Worm (Caenorhabditis elegans) whole organism, midembryonic: ENCODE data around the gene K11H12.5.

Source experiments
- T22C8.4 ChIP-seq: fragments of 200-800 bp; sonication (Bioruptor generic); IDR thresholded peaks from 2 replicates; pipeline ENCODE4 v1.3.6; 2022; ENCODE audit warnings: missing genetic modification characterization, missing compliant biosample characterization
- cog-1 ChIP-seq: sonication (generic microtip); optimal IDR thresholded peaks from 2 replicates; lab custom pipeline; 2016; ENCODE audit warnings: missing genetic modification characterization, missing compliant biosample characterization
- flt-1 ChIP-seq: fragments of 200-800 bp; sonication (Bioruptor generic); IDR thresholded peaks from 2 replicates; pipeline ENCODE4 v1.3.6; 2022; ENCODE audit warnings: missing genetic modification characterization, missing compliant biosample characterization
- klf-2 ChIP-seq: fragments of 200-800 bp; sonication (Bioruptor generic); conservative IDR thresholded peaks from 2 replicates; pipeline ENCODE4 v1.3.6; 2022; ENCODE audit warnings: missing genetic modification reagents, missing genetic modification characterization, missing compliant biosample characterization
- med-1 ChIP-seq: sonication (generic microtip); optimal IDR thresholded peaks from 2 replicates; lab custom pipeline; 2017; ENCODE audit warnings: missing genetic modification characterization, mild to moderate bottlenecking, missing compliant biosample characterization, antibody characterized with exemption, missing genetic modification reagents; ENCODE audit not compliant: insufficient read depth
- ref-1 ChIP-seq: fragments of 200-800 bp; sonication (Bioruptor generic); conservative IDR thresholded peaks from 2 replicates; pipeline ENCODE4 v1.3.6; 2022; ENCODE audit warnings: missing genetic modification reagents, missing genetic modification characterization, missing compliant biosample characterization
- tab-1 ChIP-seq: fragments of 200-800 bp; sonication (Bioruptor generic); IDR thresholded peaks from 2 replicates; pipeline ENCODE4 v1.3.6; 2022; ENCODE audit warnings: missing genetic modification characterization, missing compliant biosample characterization
- ztf-23 ChIP-seq: fragments of 200-800 bp; sonication (Bioruptor generic); IDR thresholded peaks from 2 replicates; pipeline ENCODE4 v1.3.6; 2022; ENCODE audit warnings: missing genetic modification reagents, missing genetic modification characterization, missing compliant biosample characterization
- ztf-29 ChIP-seq: fragments of 200-800 bp; sonication (Bioruptor generic); IDR thresholded peaks from 2 replicates; pipeline ENCODE4 v1.3.6; 2022; ENCODE audit warnings: missing genetic modification reagents, missing genetic modification characterization, missing compliant biosample characterization

Gene K11H12.5

DNA sequence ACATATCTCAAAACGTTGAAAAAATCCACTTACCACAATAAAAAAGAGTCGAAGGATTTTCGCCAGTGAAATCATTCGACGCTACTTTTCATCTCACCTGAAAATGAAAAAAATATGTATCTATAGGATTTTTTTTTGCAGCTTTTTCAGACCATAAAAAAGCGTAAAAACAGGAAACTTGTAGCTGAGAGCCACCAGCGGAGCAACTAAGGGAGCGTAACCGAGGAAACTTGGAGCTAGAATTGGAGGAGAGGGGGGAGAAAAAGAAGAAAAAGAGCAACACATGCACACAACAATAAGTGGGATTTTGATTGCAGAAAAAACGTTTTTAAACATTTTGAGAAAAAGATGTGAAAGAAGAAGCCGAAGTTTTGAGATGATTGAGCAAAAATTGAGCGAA is 31.3 kb downstream of the K11H12.5 start, which contains the start of gene cutl-26:
Gene cutl-26 (minus strand): TSS at position 101 of the 400 bp plus-strand sequence.
- TF ChIP-seq ztf-29 (GFP tag; lab: Robert Waterston, UW) (no peak), ref-1 (no peak), klf-2 (GFP tag; lab: Robert Waterston, UW) (no peak), ztf-23 (no peak), med-1 (GFP tag; lab: Kevin White, UChicago) (no peak), tab-1 (GFP tag; lab: Robert Waterston, UW) (no peak), cog-1 (tag; lab: Kevin White, UChicago) (no peak), T22C8.4 (GFP tag; lab: Robert Waterston, UW) (no peak), flt-1 (GFP tag; lab: Robert Waterston, UW) (no peak)

DNA sequence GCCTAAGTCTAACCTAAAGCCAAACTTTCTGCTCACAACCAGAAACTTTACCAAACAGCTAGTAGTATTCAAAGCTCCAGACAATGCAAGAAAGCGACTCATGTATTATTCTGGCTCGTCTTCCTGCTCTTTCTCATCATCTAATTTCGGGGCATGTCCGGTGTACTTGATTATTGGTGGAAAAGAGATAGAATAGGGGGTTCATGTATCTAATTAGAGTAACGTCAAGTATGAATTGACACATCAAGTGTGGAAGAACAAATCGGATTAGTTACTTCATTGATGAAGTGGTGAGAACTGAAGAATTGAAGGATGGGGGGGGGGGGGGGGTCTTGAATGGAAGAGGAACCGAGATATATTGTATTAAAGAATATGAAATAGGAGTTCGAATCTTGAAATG is 39.1 kb downstream of the K11H12.5 start:
- TF ChIP-seq flt-1 (GFP tag; lab: Robert Waterston, UW) (no peak), klf-2 (GFP tag; lab: Robert Waterston, UW) (no peak), T22C8.4 (GFP tag; lab: Robert Waterston, UW) (no peak), cog-1 (tag; lab: Kevin White, UChicago) (no peak), ztf-29 (GFP tag; lab: Robert Waterston, UW) (no peak), ref-1 (no peak), ztf-23 (no peak), med-1 (GFP tag; lab: Kevin White, UChicago) (no peak), tab-1 (GFP tag; lab: Robert Waterston, UW) (no peak)

DNA sequence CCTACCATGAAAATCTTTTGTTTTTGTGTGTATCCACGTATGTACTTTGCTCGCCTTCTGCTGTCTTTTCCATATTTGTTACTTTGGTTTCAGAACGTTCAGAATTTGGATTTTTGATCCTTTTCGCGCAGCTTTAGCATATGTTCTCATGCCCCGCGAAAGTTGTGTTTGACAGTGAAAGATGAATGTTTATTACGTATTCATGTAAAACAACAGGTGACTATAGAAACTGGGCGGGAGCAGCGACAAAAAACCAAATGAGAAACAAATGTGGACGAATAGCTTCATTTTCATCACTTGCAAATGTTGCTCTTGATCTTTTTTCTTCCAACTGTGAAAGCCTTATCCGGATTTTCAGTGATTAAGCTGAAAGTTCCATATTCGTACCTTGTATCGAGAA is 39.9 kb downstream of the K11H12.5 start, which contains the start of gene clec-164:
Gene clec-164 (plus strand): TSS at position 301 of the 400 bp plus-strand sequence.
- TF ChIP-seq med-1 (GFP tag; lab: Kevin White, UChicago) (no peak), flt-1 (GFP tag; lab: Robert Waterston, UW) (no peak), ztf-29 (GFP tag; lab: Robert Waterston, UW) (no peak), klf-2 (GFP tag; lab: Robert Waterston, UW) (no peak), ztf-23 (no peak), T22C8.4 (GFP tag; lab: Robert Waterston, UW) (no peak), tab-1 (GFP tag; lab: Robert Waterston, UW) (no peak), cog-1 (tag; lab: Kevin White, UChicago) (no peak), ref-1 (no peak)

DNA sequence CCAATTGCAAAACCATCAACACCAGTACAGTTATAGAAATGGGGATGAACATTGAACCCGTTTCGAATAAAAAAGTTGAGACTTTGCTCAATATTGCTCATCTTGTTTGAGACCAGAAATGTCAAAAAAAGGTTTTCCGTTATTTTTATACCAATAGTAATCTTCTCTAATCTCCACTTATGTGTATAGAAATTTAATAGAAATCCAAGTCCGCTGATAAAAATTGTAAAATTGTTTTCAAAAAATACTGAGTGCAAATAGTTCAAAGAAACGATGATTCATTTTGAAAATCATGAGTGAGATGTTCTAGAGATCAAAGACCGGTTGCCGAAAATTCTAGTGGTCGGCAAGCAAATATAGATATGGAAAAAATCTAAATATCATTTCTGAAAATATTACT is 43.0 kb downstream of the K11H12.5 start, which contains the start of gene Y55F3C.10:
Gene Y55F3C.10 (minus strand): TSS at position 101 of the 400 bp plus-strand sequence.
- no peak for TF ChIP-seq ref-1
- no peak for TF ChIP-seq klf-2 (GFP tag; lab: Robert Waterston, UW)
- TF ChIP-seq flt-1 (GFP tag; lab: Robert Waterston, UW), result no peak
- TF ChIP-seq T22C8.4 (GFP tag; lab: Robert Waterston, UW), result no peak
- no peak for TF ChIP-seq tab-1 (GFP tag; lab: Robert Waterston, UW)
- no peak for TF ChIP-seq ztf-29 (GFP tag; lab: Robert Waterston, UW)
- no peak for TF ChIP-seq ztf-23
- no peak for TF ChIP-seq med-1 (GFP tag; lab: Kevin White, UChicago)
- no peak for TF ChIP-seq cog-1 (tag; lab: Kevin White, UChicago)

DNA sequence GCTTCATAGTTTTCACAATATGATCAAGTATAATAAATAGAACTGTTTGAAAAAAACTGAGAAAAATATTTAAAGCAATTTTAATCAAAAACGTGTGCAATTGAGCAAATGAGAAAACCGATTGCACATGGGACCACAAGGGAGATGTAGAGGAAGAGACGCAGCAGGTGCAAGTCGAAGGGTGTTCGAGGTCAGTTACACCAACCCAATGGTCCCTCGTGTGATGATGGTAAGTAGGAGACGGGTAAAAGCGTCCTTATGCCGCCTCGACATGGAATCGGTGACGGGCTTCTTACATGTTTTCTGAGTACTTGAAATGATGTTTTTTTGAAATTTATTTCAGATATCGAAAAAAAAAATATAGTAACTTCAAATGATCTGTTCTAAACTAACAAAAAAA is 51.7 kb downstream of the K11H12.5 start, which contains the start of gene Y55F3C.9:
Gene Y55F3C.9 (minus strand): TSS at position 101 of the 400 bp plus-strand sequence.
- TF ChIP-seq cog-1 (tag; lab: Kevin White, UChicago), result no peak
- TF ChIP-seq ref-1, result no peak
- no peak for TF ChIP-seq tab-1 (GFP tag; lab: Robert Waterston, UW)
- no peak for TF ChIP-seq flt-1 (GFP tag; lab: Robert Waterston, UW)
- TF ChIP-seq ztf-23, result no peak
- no peak for TF ChIP-seq med-1 (GFP tag; lab: Kevin White, UChicago)
- TF ChIP-seq klf-2 (GFP tag; lab: Robert Waterston, UW), result no peak
- TF ChIP-seq ztf-29 (GFP tag; lab: Robert Waterston, UW), result no peak
- no peak for TF ChIP-seq T22C8.4 (GFP tag; lab: Robert Waterston, UW)
